Worm (Caenorhabditis elegans): Measurements from ENCODE around the gene F22E5.23.

- TF ChIP-seq pha-4 (tag; optimal IDR thresholded peaks at IDR 0.05) (no peak), ceh-82 (tag; optimal IDR thresholded peaks at IDR 0.05) (no peak), ztf-4 (tag; optimal IDR thresholded peaks at IDR 0.05) (no peak), nhr-76 (tag; optimal IDR thresholded peaks at IDR 0.05) (no peak), unc-39 (tag; optimal IDR thresholded peaks at IDR 0.05) (no peak), tbx-2 (tag; optimal IDR thresholded peaks at IDR 0.05) (no peak), sea-2 (GFP tag; optimal IDR thresholded peaks at IDR 0.05) (no peak)
Measured at ce11 chrII:2627154-2627799, 13.8 kb upstream of the F22E5.23 start, which contains the start of gene sri-71.

Data from whole organism, L3 larva.